Worm (Caenorhabditis elegans): ENCODE measurements around the gene F53G2.12.

F53G2.12 gene

ce11 chrII:2521960-2522359, 43.1 kb upstream of the F53G2.12 start, which contains the start of gene bath-13:
Gene bath-13, minus strand, starts transcription at chrII:2522060.
- no peak for TF ChIP-seq F44E2.7 (GFP tag; IDR thresholded peaks at IDR 0.05)
- no peak for TF ChIP-seq nhr-111 (GFP tag; optimal IDR thresholded peaks at IDR 0.05)
- peak; percentile 22 for TF ChIP-seq aha-1 (tag)
- no peak for TF ChIP-seq ama-1 (optimal IDR thresholded peaks at IDR 0.05)

- TF ChIP-seq set-16 (GFP tag; IDR thresholded peaks at IDR 0.05) (peak; percentile 75), Y105C5A.15 (GFP tag; IDR thresholded peaks at IDR 0.05) (no peak)
Observed at ce11 chrII:2518487-2518886, 39.6 kb upstream of the F53G2.12 start.

- TF ChIP-seq lin-38 (GFP tag; IDR thresholded peaks at IDR 0.05): peak; percentile 89
- no peak for TF ChIP-seq nhr-237 (tag; optimal IDR thresholded peaks at IDR 0.05)
- TF ChIP-seq nhr-6 (tag; optimal IDR thresholded peaks at IDR 0.05): peak; percentile 6
- TF ChIP-seq dpl-1 (GFP tag; optimal IDR thresholded peaks at IDR 0.05): peak; percentile 72
- no peak for TF ChIP-seq ama-1 (optimal IDR thresholded peaks at IDR 0.05)
- no peak for TF ChIP-seq fos-1 (tag; optimal IDR thresholded peaks at IDR 0.05)
- no peak for TF ChIP-seq unc-39 (tag; optimal IDR thresholded peaks at IDR 0.05)
- TF ChIP-seq mes-2 (tag; optimal IDR thresholded peaks at IDR 0.05; ENCODE audit: poor library complexity, severe bottlenecking): peak; percentile 56
- TF ChIP-seq duxl-1 (tag; optimal IDR thresholded peaks at IDR 0.05; ENCODE audit: poor library complexity): peak; percentile 87
- peak in 1 of 2 experiments; percentile 70 for TF ChIP-seq lsy-2 (tag; optimal IDR thresholded peaks at IDR 0.05)
Observed at ce11 chrII:2504431-2504928, 25.6 kb upstream of the F53G2.12 start, which contains the start of gene gbas-1. Gene gbas-1, plus strand, starts transcription at chrII:2504878.

- TF ChIP-seq hif-1 (tag; optimal IDR thresholded peaks at IDR 0.05) (no peak), Y48G9A.11 (GFP tag; IDR thresholded peaks at IDR 0.05) (peak; percentile 36; the same call in 1 of the 2 replicates), Y5F2A.4 (GFP tag; optimal IDR thresholded peaks at IDR 0.05) (no peak), pqm-1 (tag; optimal IDR thresholded peaks at IDR 0.05) (peak; percentile 47), madf-9 (GFP tag; conservative IDR thresholded peaks at IDR 0.05) (no peak), ztf-11 (tag; optimal IDR thresholded peaks at IDR 0.05) (no peak), zip-2 (tag; optimal IDR thresholded peaks at IDR 0.05) (no peak), snpc-1.2 (GFP tag; IDR thresholded peaks at IDR 0.05) (no peak), egl-27 (tag; optimal IDR thresholded peaks at IDR 0.05) (no peak), dpl-1 (GFP tag; optimal IDR thresholded peaks at IDR 0.05) (peak; percentile 12), zfp-2 (tag; optimal IDR thresholded peaks at IDR 0.05) (no peak), dve-1 (tag; optimal IDR thresholded peaks at IDR 0.05; ENCODE audit: insufficient read depth) (peak; percentile 17), duxl-1 (tag; optimal IDR thresholded peaks at IDR 0.05; ENCODE audit: poor library complexity) (peak; percentile 96), pha-4 (GFP tag; IDR thresholded peaks at IDR 0.05) (no peak), pha-4 (tag; optimal IDR thresholded peaks at IDR 0.05) (no peak), hlh-11 (tag; optimal IDR thresholded peaks at IDR 0.05) (peak; percentile 41), daf-16 (GFP tag; optimal IDR thresholded peaks at IDR 0.05) (no peak), daf-16 (tag; optimal IDR thresholded peaks at IDR 0.05) (peak; percentile 25), nhr-28 (tag; optimal IDR thresholded peaks at IDR 0.05) (peak; percentile 54), nhr-102 (tag; optimal IDR thresholded peaks at IDR 0.05) (no peak)
Observed at ce11 chrII:2503703-2504430, 25.0 kb upstream of the F53G2.12 start.

ce11 chrII:2488386-2488785, 9.5 kb upstream of the F53G2.12 start, which contains the start of gene F53G2.1:
Gene F53G2.1, plus strand, starts transcription at chrII:2488686.
- TF ChIP-seq tag-97 (GFP tag; IDR thresholded peaks at IDR 0.05): no peak
- TF ChIP-seq snpc-1.2 (GFP tag; IDR thresholded peaks at IDR 0.05): no peak
- no peak for TF ChIP-seq madf-9 (GFP tag; conservative IDR thresholded peaks at IDR 0.05)
- no peak for TF ChIP-seq D1046.2 (GFP tag; IDR thresholded peaks at IDR 0.05)
- no peak for TF ChIP-seq ztf-7 (tag; optimal IDR thresholded peaks at IDR 0.05)
- TF ChIP-seq dmd-9 (GFP tag; IDR thresholded peaks at IDR 0.05): no peak
- no peak for TF ChIP-seq tra-1 (GFP tag; IDR thresholded peaks at IDR 0.05)
- TF ChIP-seq mxl-2 (GFP tag; conservative IDR thresholded peaks at IDR 0.05): no peak
- no peak for TF ChIP-seq hlh-11 (tag; optimal IDR thresholded peaks at IDR 0.05)
- TF ChIP-seq unc-39 (tag; optimal IDR thresholded peaks at IDR 0.05): no peak
- TF ChIP-seq T20F7.1 (GFP tag; optimal IDR thresholded peaks at IDR 0.05): no peak
- no peak for TF ChIP-seq dmd-8 (GFP tag; IDR thresholded peaks at IDR 0.05)
- no peak for TF ChIP-seq mdl-1 (tag; optimal IDR thresholded peaks at IDR 0.05)
- no peak for TF ChIP-seq ceh-44 (GFP tag; IDR thresholded peaks at IDR 0.05)
- no peak for TF ChIP-seq egl-43 (GFP tag; IDR thresholded peaks at IDR 0.05)
